Fruit fly (Drosophila melanogaster) whole organism, wandering third instar larva: ENCODE results near the gene Nuf2.

Experiments
- Myc ChIP-seq: fragments of >200 bp; optimal IDR thresholded peaks from 2 replicates; lab custom pipeline; 2017
- br ChIP-seq: fragments of 200-800 bp; sonication (Bioruptor generic); optimal IDR thresholded peaks from 2 replicates; lab custom pipeline; 2016; ENCODE audit warnings: missing biosample characterization, missing genetic modification characterization
- lola ChIP-seq: fragments of >200 bp; optimal IDR thresholded peaks from 2 replicates; lab custom pipeline; 2017; ENCODE audit warnings: missing biosample characterization, missing genetic modification characterization
- pan ChIP-seq: fragments of >200 bp; optimal IDR thresholded peaks from 2 replicates; lab custom pipeline; 2017
- sv ChIP-seq: fragments of 200-800 bp; sonication (Bioruptor generic); optimal IDR thresholded peaks from 3 replicates; lab custom pipeline; 2016; ENCODE audit warnings: missing biosample characterization, missing genetic modification characterization

DNA sequence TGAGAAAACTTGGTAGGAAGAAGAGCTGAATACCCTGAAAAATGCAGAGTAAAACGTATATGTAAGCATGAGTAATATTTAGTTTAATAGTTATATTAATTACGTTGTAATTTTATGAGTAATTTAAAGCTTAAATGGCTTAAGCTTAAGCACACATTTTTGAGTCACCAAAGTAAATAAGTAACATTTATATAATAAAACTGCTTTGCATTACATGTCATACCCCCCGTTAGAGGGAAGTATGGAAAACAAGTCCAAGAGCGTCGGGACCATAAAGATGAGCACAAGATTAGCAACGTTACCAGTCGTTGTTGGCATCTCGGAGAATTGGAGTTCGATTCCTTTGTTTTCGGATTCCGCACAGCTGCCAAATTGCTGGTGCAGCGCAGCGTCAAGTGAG lies 28.7 kb upstream of the Nuf2 start:
- TF ChIP-seq br = no peak
- TF ChIP-seq lola (GFP tag; lab: Kevin White, UChicago) = no peak
- no peak for TF ChIP-seq sv (GFP tag; lab: Kevin White, UChicago)
- TF ChIP-seq pan (lab: Kevin White, UChicago) = no peak
- TF ChIP-seq Myc = no peak
